Worm (Caenorhabditis elegans): ENCODE measurements around the gene abu-9.

abu-9 gene

DNA sequence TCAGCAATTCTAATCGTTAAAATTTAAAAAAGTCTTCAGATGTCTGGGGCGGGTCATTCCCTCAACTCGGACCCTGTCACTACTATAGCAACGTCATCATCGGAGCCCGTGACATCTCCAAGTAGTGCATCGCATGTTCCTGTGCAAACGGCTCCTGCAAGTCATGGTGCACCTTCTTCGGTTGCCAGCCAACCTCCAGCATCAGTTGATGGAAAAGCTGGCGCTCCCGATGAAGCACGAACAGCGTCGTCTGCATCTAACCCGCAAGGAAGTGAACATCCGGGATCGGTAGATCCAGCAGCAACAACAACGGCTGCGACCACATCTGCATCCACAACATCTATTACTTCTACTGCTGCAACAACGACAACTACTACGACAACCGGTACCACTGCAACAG, 27.3 kb upstream of the abu-9 start, which contains the start of gene R09F10.3:
Gene R09F10.3, plus strand, starts transcription at position 40 of the 400 bp plus-strand sequence.
- TF ChIP-seq ceh-31 (tag; optimal IDR thresholded peaks at IDR 0.05) (no peak), mec-3 (tag; optimal IDR thresholded peaks at IDR 0.05; ENCODE audit: borderline replicate concordance) (no peak), tbx-2 (tag; optimal IDR thresholded peaks at IDR 0.05) (no peak), C08G9.2 (tag; optimal IDR thresholded peaks at IDR 0.05) (no peak), zip-5 (tag; optimal IDR thresholded peaks at IDR 0.05) (no peak), sox-4 (tag; optimal IDR thresholded peaks at IDR 0.05) (no peak), ceh-6 (GFP tag; optimal IDR thresholded peaks at IDR 0.05) (no peak), hlh-8 (tag; optimal IDR thresholded peaks at IDR 0.05) (no peak), pha-2 (tag; optimal IDR thresholded peaks at IDR 0.05) (no peak), C38D4.7 (GFP tag; optimal IDR thresholded peaks at IDR 0.05) (no peak), pax-1 (tag; optimal IDR thresholded peaks at IDR 0.05) (no peak), pag-3 (tag; optimal IDR thresholded peaks at IDR 0.05; ENCODE audit: borderline replicate concordance) (no peak), ahr-1 (tag; optimal IDR thresholded peaks at IDR 0.05) (no peak), odd-2 (tag; optimal IDR thresholded peaks at IDR 0.05) (no peak), F13H6.1 (tag; optimal IDR thresholded peaks at IDR 0.05) (no peak), ama-1 (optimal IDR thresholded peaks at IDR 0.05) (no peak), nhr-11 (tag; optimal IDR thresholded peaks at IDR 0.05) (no peak), ceh-22 (tag; optimal IDR thresholded peaks at IDR 0.05) (no peak), ceh-18 (tag; optimal IDR thresholded peaks at IDR 0.05) (no peak), ceh-30 (tag; optimal IDR thresholded peaks at IDR 0.05) (no peak)

DNA sequence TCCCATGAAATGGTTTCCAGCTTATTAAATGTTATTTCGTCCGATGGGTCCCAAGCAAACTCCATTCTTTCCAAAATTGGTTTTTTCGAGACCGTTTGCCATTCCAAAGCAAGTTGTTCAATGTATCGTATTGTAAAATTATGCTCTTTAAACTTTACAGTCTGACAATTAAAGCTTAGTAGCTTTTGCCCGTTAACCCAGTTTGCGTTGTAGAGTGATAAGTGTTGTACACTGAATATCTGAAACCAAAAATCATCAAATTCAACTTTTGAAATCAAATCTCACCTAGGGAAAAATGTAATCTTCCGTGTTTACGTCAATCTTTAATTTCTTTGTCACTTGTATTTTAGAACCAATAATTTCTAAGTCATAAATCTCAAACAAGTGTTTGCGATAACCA, 24.6 kb upstream of the abu-9 start:
- TF ChIP-seq mec-3 (tag; optimal IDR thresholded peaks at IDR 0.05; ENCODE audit: borderline replicate concordance) (no peak), sdc-2 (tag; optimal IDR thresholded peaks at IDR 0.05) (no peak), ceh-24 (tag; optimal IDR thresholded peaks at IDR 0.05) (no peak), elt-4 (tag; optimal IDR thresholded peaks at IDR 0.05) (no peak), pax-1 (tag; optimal IDR thresholded peaks at IDR 0.05) (no peak), dve-1 (tag; optimal IDR thresholded peaks at IDR 0.05) (no peak), hlh-15 (tag; optimal IDR thresholded peaks at IDR 0.05) (no peak), pros-1 (tag; optimal IDR thresholded peaks at IDR 0.05) (no peak)

DNA sequence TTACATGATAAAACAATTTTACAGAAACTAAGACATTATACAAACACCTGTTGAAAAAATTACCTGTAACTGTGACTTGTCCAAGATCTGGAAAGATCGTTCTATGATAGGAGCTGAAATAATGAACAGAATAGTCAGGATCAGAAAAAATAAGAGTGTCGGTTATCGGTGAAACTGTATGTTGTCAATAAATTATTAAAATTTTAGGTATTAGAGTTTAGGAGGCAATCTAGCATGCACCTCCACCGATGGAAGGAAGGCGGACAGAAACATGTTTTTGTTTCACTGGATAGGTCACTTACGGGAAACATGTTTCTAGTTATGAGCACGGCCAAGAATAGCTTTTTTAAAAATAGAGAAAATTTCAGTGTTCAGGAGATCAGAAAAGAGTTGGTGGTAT, 22.4 kb upstream of the abu-9 start, which contains the start of gene ced-13:
Gene ced-13, minus strand, starts transcription at position 101 of the 400 bp plus-strand sequence.
- TF ChIP-seq fax-1 (tag; optimal IDR thresholded peaks at IDR 0.05) (no peak), ceh-45 (GFP tag; IDR thresholded peaks at IDR 0.05) (no peak), hlh-30 (tag; optimal IDR thresholded peaks at IDR 0.05; ENCODE audit: insufficient read depth) (no peak), K02D7.2 (tag; optimal IDR thresholded peaks at IDR 0.05) (no peak), elt-2 (tag; optimal IDR thresholded peaks at IDR 0.05) (no peak), pha-2 (tag; optimal IDR thresholded peaks at IDR 0.05) (no peak), dmd-4 (tag; optimal IDR thresholded peaks at IDR 0.05; ENCODE audit: borderline replicate concordance) (no peak), ztf-16 (tag; optimal IDR thresholded peaks at IDR 0.05) (no peak), unc-86 (tag; optimal IDR thresholded peaks at IDR 0.05) (no peak), pros-1 (tag; optimal IDR thresholded peaks at IDR 0.05) (no peak), unc-3 (GFP tag; conservative IDR thresholded peaks at IDR 0.05) (no peak), unc-3 (tag; optimal IDR thresholded peaks at IDR 0.05) (no peak), mec-3 (tag; optimal IDR thresholded peaks at IDR 0.05; ENCODE audit: borderline replicate concordance) (no peak), eyg-1 (tag; optimal IDR thresholded peaks at IDR 0.05) (no peak), lim-6 (tag; optimal IDR thresholded peaks at IDR 0.05) (no peak), C08G9.2 (tag; optimal IDR thresholded peaks at IDR 0.05) (no peak), F13H6.1 (tag; optimal IDR thresholded peaks at IDR 0.05) (no peak), ama-1 (optimal IDR thresholded peaks at IDR 0.05) (no peak), sox-4 (tag; optimal IDR thresholded peaks at IDR 0.05) (no peak)

DNA sequence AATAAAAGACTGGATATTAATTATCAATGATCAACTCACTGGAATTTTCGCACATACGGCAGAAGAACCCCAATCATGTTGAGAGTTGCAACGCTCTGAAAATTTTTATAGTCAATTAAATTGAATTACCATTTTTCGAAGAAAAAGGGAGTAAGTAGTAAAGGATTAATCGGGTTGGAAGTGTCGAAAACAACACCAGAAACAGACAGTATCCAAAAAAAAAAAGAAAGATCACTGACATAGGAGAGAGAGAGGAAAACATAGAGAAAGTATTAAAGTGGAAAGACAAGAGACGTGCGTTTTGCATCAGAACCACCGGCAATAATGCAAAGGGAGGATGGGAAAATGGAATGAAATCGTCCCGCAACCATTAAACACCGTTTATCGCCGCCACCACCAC, 19.6 kb upstream of the abu-9 start, which contains the start of gene inx-5:
Gene inx-5, minus strand, starts transcription at position 101 of the 400 bp plus-strand sequence.
- no peak for TF ChIP-seq nfya-1 (tag; optimal IDR thresholded peaks at IDR 0.05)

All from whole organism, late embryonic.